Fruit fly (Drosophila melanogaster) whole organism: ENCODE results near the gene Acp29AB.

Experiments
- CG8478 ChIP-seq: fragments of >200 bp; optimal IDR thresholded peaks from 2 replicates; lab custom pipeline; 2018; ENCODE audit warnings: inconsistent platforms
- Dll ChIP-seq: fragments of >200 bp; optimal IDR thresholded peaks from 2 replicates; lab custom pipeline; 2017
- pan ChIP-seq: fragments of >200 bp; optimal IDR thresholded peaks from 2 replicates; lab custom pipeline; 2017
- psq ChIP-seq: fragments of >200 bp; optimal IDR thresholded peaks from 2 replicates; lab custom pipeline; 2017
- usp ChIP-seq: fragments of >200 bp; optimal IDR thresholded peaks from 2 replicates; lab custom pipeline; 2017; ENCODE audit warnings: missing biosample characterization, missing genetic modification characterization, mixed read lengths

DNA sequence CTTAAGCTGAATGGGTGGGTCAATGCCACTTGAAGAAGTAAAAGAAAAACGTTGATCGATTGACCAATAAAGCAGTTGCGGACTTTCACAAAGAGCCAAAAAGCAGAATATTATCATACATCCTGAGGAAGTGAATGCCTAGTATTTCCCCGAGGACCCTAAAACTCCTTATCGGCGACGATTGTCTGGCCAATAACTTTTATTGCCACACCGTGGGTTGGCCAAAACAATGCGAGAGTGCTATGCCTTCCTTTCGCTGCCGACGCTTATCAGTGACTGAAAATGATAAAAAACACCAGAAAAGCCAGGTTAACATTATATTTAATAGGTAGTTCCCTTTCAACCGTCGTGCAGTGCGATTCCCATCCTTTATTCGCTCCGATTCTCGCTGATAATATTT, 41.2 kb downstream of the Acp29AB start, which contains the start of gene Mur29B:
- no peak for TF ChIP-seq CG8478 (lab: Kevin White, UChicago)
- no peak for TF ChIP-seq usp
- TF ChIP-seq Dll (lab: Kevin White, UChicago): no peak
- TF ChIP-seq psq (lab: Kevin White, UChicago): no peak
- no peak for TF ChIP-seq pan
